Worm (Caenorhabditis elegans): ENCODE results near the gene F41H10.3.

DNA sequence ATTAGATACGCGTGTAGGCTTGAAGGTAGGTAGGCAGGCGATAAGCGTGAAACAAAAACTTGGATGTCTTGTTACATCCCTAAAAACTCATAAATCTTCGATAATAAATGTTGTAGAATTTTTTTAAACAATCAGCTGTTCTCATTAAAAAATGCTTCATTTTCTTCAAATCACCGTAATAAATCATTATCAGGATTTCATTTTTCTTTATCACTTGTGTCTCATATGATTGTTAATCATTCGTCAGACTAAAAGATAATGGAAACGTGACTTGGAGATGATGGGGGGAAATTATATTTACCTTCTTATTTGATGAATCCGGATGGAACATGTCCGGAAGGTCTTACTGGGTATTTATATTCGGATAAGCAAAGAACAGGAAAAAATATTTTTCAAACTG, 36.1 kb upstream of the F41H10.3 start:
- TF ChIP-seq dao-5 (tag; optimal IDR thresholded peaks at IDR 0.05), result no peak
- no peak for TF ChIP-seq W03F9.2 (tag; optimal IDR thresholded peaks at IDR 0.05)
- no peak for TF ChIP-seq him-1 (tag; optimal IDR thresholded peaks at IDR 0.05)

All from whole organism, L4/young adult.